Worm (Caenorhabditis elegans): ENCODE data around the gene F54A3.5.

DNA sequence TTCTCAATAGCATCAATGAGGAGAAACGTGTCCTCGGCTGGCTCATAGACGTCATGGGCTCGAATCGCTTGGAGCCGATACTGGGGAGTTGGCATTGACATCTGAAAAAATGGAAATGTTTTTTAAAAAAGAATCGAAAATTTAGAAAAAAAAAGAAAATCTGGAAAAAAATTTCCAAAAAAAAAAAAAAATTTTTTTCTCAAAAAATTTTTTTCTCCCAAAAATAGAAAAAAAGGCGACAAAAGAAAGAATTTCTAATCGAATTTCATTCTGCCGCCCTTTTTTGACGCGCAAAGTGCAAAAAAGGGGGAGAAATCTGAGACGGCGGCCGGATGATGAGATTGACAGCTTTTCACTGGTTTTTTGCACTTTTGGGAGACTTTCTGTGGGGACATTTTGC, 36.2 kb downstream of the F54A3.5 start, which contains the start of gene mtq-2:
- no peak for TF ChIP-seq unc-62 (GFP tag; optimal IDR thresholded peaks at IDR 0.05)
- TF ChIP-seq B0261.1 (tag; optimal IDR thresholded peaks at IDR 0.05) = no peak
- no peak for TF ChIP-seq pha-4 (tag; optimal IDR thresholded peaks at IDR 0.05)
